Worm (Caenorhabditis elegans): ENCODE results near the gene lin-7.

The lin-7 gene

DNA sequence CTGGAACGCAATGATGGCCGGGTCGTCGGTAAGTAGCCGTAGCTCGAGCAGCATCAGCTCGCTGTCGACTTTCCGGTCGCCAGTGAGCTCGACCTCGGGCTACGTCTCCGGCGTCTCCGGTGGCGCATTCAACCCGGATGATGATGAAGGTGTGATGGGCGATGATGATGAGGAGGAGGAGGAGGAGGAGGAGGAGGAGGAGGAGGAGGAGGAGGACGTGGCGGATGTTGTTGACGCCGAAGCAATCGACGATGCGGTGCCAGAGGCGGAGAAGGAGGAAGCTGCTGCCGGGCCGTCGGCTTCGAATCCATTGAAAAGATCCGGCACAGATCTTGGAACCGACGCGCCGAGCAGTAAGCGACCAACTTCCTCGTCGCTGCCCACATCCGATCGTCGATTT is 30.0 kb downstream of the lin-7 start:
- TF ChIP-seq grh-1 (GFP tag; IDR thresholded peaks at IDR 0.05) = no peak
- no peak for TF ChIP-seq ceh-63 (GFP tag; optimal IDR thresholded peaks at IDR 0.05)
- peak; percentile 48 for TF ChIP-seq ceh-8 (GFP tag; optimal IDR thresholded peaks at IDR 0.05)
- no peak for TF ChIP-seq pqm-1 (tag; optimal IDR thresholded peaks at IDR 0.05)
- no peak for TF ChIP-seq lin-13 (GFP tag; optimal IDR thresholded peaks at IDR 0.05)

ce11 chrII:14318027-14318426 is 31.2 kb downstream of the lin-7 start, which contains the start of gene Y54G11A.14:
Y54G11A.14 (plus strand) TSS chrII:14318158.
- no peak for TF ChIP-seq ztf-11 (tag; optimal IDR thresholded peaks at IDR 0.05)
- no peak for TF ChIP-seq dpl-1 (GFP tag; optimal IDR thresholded peaks at IDR 0.05)
- TF ChIP-seq swsn-7 (tag; optimal IDR thresholded peaks at IDR 0.05) = no peak
- no peak for TF ChIP-seq ces-1 (GFP tag; optimal IDR thresholded peaks at IDR 0.05)
- no peak for TF ChIP-seq snu-23 (GFP tag; optimal IDR thresholded peaks at IDR 0.05)
- TF ChIP-seq fkh-8 (tag; optimal IDR thresholded peaks at IDR 0.05) = no peak
- TF ChIP-seq nhr-28 (tag; optimal IDR thresholded peaks at IDR 0.05) = no peak
- no peak for TF ChIP-seq fkh-10 (GFP tag; optimal IDR thresholded peaks at IDR 0.05)
- TF ChIP-seq hlh-17 (GFP tag; optimal IDR thresholded peaks at IDR 0.05; ENCODE audit: borderline replicate concordance) = no peak
- TF ChIP-seq lsy-2 (tag; optimal IDR thresholded peaks at IDR 0.05) = no peak
- no peak for TF ChIP-seq elt-3 (tag; optimal IDR thresholded peaks at IDR 0.05)
- TF ChIP-seq grh-1 (GFP tag; IDR thresholded peaks at IDR 0.05) = no peak
- no peak for TF ChIP-seq F16B12.6 (tag; optimal IDR thresholded peaks at IDR 0.05)
- TF ChIP-seq sptf-1 (tag; optimal IDR thresholded peaks at IDR 0.05) = no peak

- TF ChIP-seq efl-1 (optimal IDR thresholded peaks at IDR 0.05) = no peak
- peak in 1 of 2 experiments; percentile 44 for TF ChIP-seq efl-1 (GFP tag; optimal IDR thresholded peaks at IDR 0.05 in 1 of 2)
- TF ChIP-seq jun-1 (tag; optimal IDR thresholded peaks at IDR 0.05) = no peak
Measured at ce11 chrII:14312182-14312581, 37.0 kb downstream of the lin-7 start.

ce11 chrII:14311537-14311936 is 37.7 kb downstream of the lin-7 start:
- TF ChIP-seq blmp-1 (tag; optimal IDR thresholded peaks at IDR 0.05) = peak; percentile 25
- TF ChIP-seq lir-3 (tag; optimal IDR thresholded peaks at IDR 0.05; ENCODE audit: poor library complexity) = no peak

ce11 chrII:14310729-14311388 is 38.3 kb downstream of the lin-7 start, which contains the start of gene ctl-3:
ctl-3 (minus strand) TSS chrII:14310779.
- TF ChIP-seq efl-1 (optimal IDR thresholded peaks at IDR 0.05) = no peak
- TF ChIP-seq efl-1 (GFP tag; optimal IDR thresholded peaks at IDR 0.05 in 1 of 2) = no peak
- no peak for TF ChIP-seq ama-1 (optimal IDR thresholded peaks at IDR 0.05)
- no peak for TF ChIP-seq pag-3 (tag; optimal IDR thresholded peaks at IDR 0.05; ENCODE audit: borderline replicate concordance, insufficient read depth)
- TF ChIP-seq ceh-8 (GFP tag; optimal IDR thresholded peaks at IDR 0.05) = no peak
- no peak for TF ChIP-seq zip-4 (GFP tag; optimal IDR thresholded peaks at IDR 0.05)
- TF ChIP-seq nhr-84 (tag; optimal IDR thresholded peaks at IDR 0.05) = no peak
- TF ChIP-seq sup-37 (GFP tag; optimal IDR thresholded peaks at IDR 0.05) = no peak
- TF ChIP-seq rnt-1 (tag; optimal IDR thresholded peaks at IDR 0.05) = no peak
- TF ChIP-seq nhr-19 (GFP tag; conservative IDR thresholded peaks at IDR 0.05) = no peak
- no peak for TF ChIP-seq lin-35 (GFP tag; optimal IDR thresholded peaks at IDR 0.05)
- no peak for TF ChIP-seq unc-98 (GFP tag; IDR thresholded peaks at IDR 0.05)
- TF ChIP-seq elt-2 (tag; optimal IDR thresholded peaks at IDR 0.05) = no peak
